Worm (Caenorhabditis elegans) whole organism, young adult: ENCODE measurements around the gene F22B5.5.
A peak's percentile ranks its signal among the peaks of the same experiment; 100 is the strongest.

ENCODE experiments used
- B0261.1 ChIP-seq: sonication (generic microtip); optimal IDR thresholded peaks from 2 replicates; lab custom pipeline; 2016; ENCODE audit warnings: mild to moderate bottlenecking, missing genetic modification characterization, moderate library complexity, missing compliant biosample characterization
- D2030.7 ChIP-seq: fragments of 200-800 bp; sonication (Bioruptor generic); IDR thresholded peaks from 2 replicates; pipeline ENCODE4 v1.3.6; 2022; ENCODE audit warnings: missing genetic modification reagents, missing genetic modification characterization, missing compliant biosample characterization
- F10E7.11 ChIP-seq: sonication (generic microtip); optimal IDR thresholded peaks from 2 replicates; lab custom pipeline; 2017; ENCODE audit warnings: mild to moderate bottlenecking, missing genetic modification characterization, moderate library complexity, missing compliant biosample characterization
- F23B12.7 ChIP-seq: sonication (generic microtip); optimal IDR thresholded peaks from 2 replicates; lab custom pipeline; 2017; ENCODE audit warnings: missing genetic modification characterization, mild to moderate bottlenecking, missing compliant biosample characterization, antibody characterized with exemption, moderate library complexity; ENCODE audit not compliant: insufficient read depth
- F39B2.1 ChIP-seq: fragments of 200-800 bp; sonication (Bioruptor generic); IDR thresholded peaks from 2 replicates; pipeline ENCODE4 v1.3.6; 2022; ENCODE audit warnings: missing genetic modification reagents, missing genetic modification characterization, missing compliant biosample characterization
- F57C9.4 ChIP-seq: sonication (generic microtip); optimal IDR thresholded peaks from 2 replicates; lab custom pipeline; 2017; ENCODE audit warnings: mild to moderate bottlenecking, missing genetic modification characterization, missing compliant biosample characterization
- K11D2.4 ChIP-seq: fragments of 200-800 bp; sonication (Bioruptor generic); IDR thresholded peaks from 2 replicates; pipeline ENCODE4 v1.3.6; 2022; ENCODE audit warnings: missing genetic modification reagents, missing genetic modification characterization, missing compliant biosample characterization
- T26A5.8 ChIP-seq: sonication (generic microtip); optimal IDR thresholded peaks from 2 replicates; lab custom pipeline; 2016; ENCODE audit warnings: missing genetic modification characterization, missing compliant biosample characterization
- ama-1 ChIP-seq, 3 experiments: fragments of 150-350 bp in 1 of 3; sonication (generic microtip) in 2 of 3; optimal IDR thresholded peaks; 2 replicates each; lab custom pipeline; 2014 to 2018; ENCODE audit warnings: missing biosample characterization in 2 of 3, missing genetic modification characterization in 2 of 3, missing genetic modification reagents in 2 of 3
- athp-1 ChIP-seq: sonication (generic microtip); optimal IDR thresholded peaks from 2 replicates; lab custom pipeline; 2017; ENCODE audit warnings: mild to moderate bottlenecking, missing genetic modification characterization, missing compliant biosample characterization
- attf-3 ChIP-seq: fragments of 200-800 bp; sonication (Bioruptor generic); conservative IDR thresholded peaks from 2 replicates; pipeline ENCODE4 v1.3.6; 2022; ENCODE audit warnings: missing genetic modification reagents, missing genetic modification characterization, missing compliant biosample characterization
- attf-6 ChIP-seq: fragments of 200-800 bp; sonication (Bioruptor generic); IDR thresholded peaks from 2 replicates; pipeline ENCODE4 v1.3.6; 2022; ENCODE audit warnings: missing genetic modification reagents, missing genetic modification characterization, missing compliant biosample characterization
- bed-1 ChIP-seq: fragments of 200-800 bp; sonication (Bioruptor generic); IDR thresholded peaks from 2 replicates; pipeline ENCODE4 v1.3.6; 2022; ENCODE audit warnings: missing genetic modification reagents, missing genetic modification characterization, missing compliant biosample characterization
- bed-2 ChIP-seq: fragments of 200-800 bp; sonication (Bioruptor generic); IDR thresholded peaks from 2 replicates; pipeline ENCODE4 v1.3.6; 2022; ENCODE audit warnings: missing genetic modification reagents, missing genetic modification characterization, missing compliant biosample characterization
- cebp-1 ChIP-seq, 2 experiments: fragments of 200-800 bp in 1 of 2; sonication (Bioruptor generic) in 1 of 2; sonication (generic microtip) in 1 of 2; IDR thresholded peaks in 1 of 2; optimal IDR thresholded peaks in 1 of 2; 2 replicates each; pipeline versions ENCODE4 v1.3.6 to Lab custom; 2017 to 2022; ENCODE audit warnings: missing compliant biosample characterization in 2 of 2, missing genetic modification characterization in 2 of 2, mild to moderate bottlenecking in 1 of 2, missing genetic modification reagents in 1 of 2, moderate library complexity in 1 of 2
- ceh-91 ChIP-seq: fragments of 200-800 bp; sonication (Bioruptor generic); IDR thresholded peaks from 2 replicates; pipeline ENCODE4 v1.3.6; 2022; ENCODE audit warnings: missing genetic modification reagents, missing genetic modification characterization, missing compliant biosample characterization
- chd-7 ChIP-seq: sonication (generic microtip); optimal IDR thresholded peaks from 2 replicates; lab custom pipeline; 2016; ENCODE audit warnings: mild to moderate bottlenecking, missing genetic modification characterization, moderate library complexity, missing compliant biosample characterization
- efl-1 ChIP-seq: fragments of 150-350 bp; optimal IDR thresholded peaks from 2 replicates; lab custom pipeline; 2014; ENCODE audit warnings: missing biosample characterization, missing genetic modification reagents, missing genetic modification characterization
- egl-44 ChIP-seq: fragments of 200-800 bp; sonication (Bioruptor generic); IDR thresholded peaks from 2 replicates; pipeline ENCODE4 v1.3.6; 2022; ENCODE audit warnings: missing genetic modification reagents, missing genetic modification characterization, missing compliant biosample characterization
- fkh-3 ChIP-seq: sonication (generic microtip); optimal IDR thresholded peaks from 2 replicates; lab custom pipeline; 2016; ENCODE audit warnings: mild to moderate bottlenecking, missing genetic modification characterization, missing compliant biosample characterization
- gei-17 ChIP-seq: fragments of 200-800 bp; sonication (Bioruptor generic); optimal IDR thresholded peaks from 2 replicates; lab custom pipeline; 2018; ENCODE audit warnings: mild to moderate bottlenecking, missing genetic modification characterization, missing compliant biosample characterization
- hlh-12 ChIP-seq: sonication (generic microtip); optimal IDR thresholded peaks from 2 replicates; lab custom pipeline; 2016; ENCODE audit warnings: missing genetic modification characterization, missing compliant biosample characterization
- hsf-1 ChIP-seq: fragments of 200-800 bp; sonication (Bioruptor generic); IDR thresholded peaks from 2 replicates; pipeline ENCODE4 v1.3.6; 2022; ENCODE audit warnings: missing genetic modification reagents, missing genetic modification characterization, missing compliant biosample characterization
- let-526 ChIP-seq: fragments of 200-800 bp; sonication (Bioruptor generic); IDR thresholded peaks from 2 replicates; pipeline ENCODE4 v1.3.6; 2022; ENCODE audit warnings: missing genetic modification reagents, missing genetic modification characterization, missing compliant biosample characterization
- let-607 ChIP-seq, 2 experiments: fragments of 200-800 bp in 1 of 2; sonication (Bioruptor generic) in 1 of 2; sonication (generic microtip) in 1 of 2; optimal IDR thresholded peaks; 2 replicates each; lab custom pipeline; 2016 to 2018; ENCODE audit warnings: mild to moderate bottlenecking in 2 of 2, missing compliant biosample characterization in 2 of 2, missing genetic modification characterization in 2 of 2, moderate library complexity in 2 of 2, missing genotype in 1 of 2
- lin-26 ChIP-seq: fragments of 200-800 bp; sonication (Bioruptor generic); IDR thresholded peaks from 2 replicates; pipeline ENCODE4 v1.3.6; 2022; ENCODE audit warnings: missing genetic modification reagents, missing genetic modification characterization, missing compliant biosample characterization
- lin-35 ChIP-seq, 3 experiments: fragments of 150-350 bp in 2 of 3; sonication (generic microtip) in 1 of 3; optimal IDR thresholded peaks; 2 replicates each; lab custom pipeline; 2014 to 2018; ENCODE audit warnings: missing biosample characterization in 3 of 3, missing genetic modification characterization in 3 of 3, missing genetic modification reagents in 3 of 3
- lin-40 ChIP-seq: sonication (generic microtip); optimal IDR thresholded peaks from 2 replicates; lab custom pipeline; 2016; ENCODE audit warnings: missing genetic modification characterization, mild to moderate bottlenecking, missing compliant biosample characterization, missing genotype, missing genetic modification reagents
- lsl-1 ChIP-seq: fragments of 200-800 bp; sonication (Bioruptor generic); optimal IDR thresholded peaks from 2 replicates; lab custom pipeline; 2018; ENCODE audit warnings: mild to moderate bottlenecking, missing genetic modification characterization, moderate library complexity, missing compliant biosample characterization
- mcd-1 ChIP-seq: fragments of 200-800 bp; sonication (Bioruptor generic); IDR thresholded peaks from 2 replicates; pipeline ENCODE4 v1.3.6; 2022; ENCODE audit warnings: missing genetic modification reagents, missing genetic modification characterization, missing compliant biosample characterization
- nfyb-1 ChIP-seq: fragments of 200-800 bp; sonication (Bioruptor generic); IDR thresholded peaks from 2 replicates; pipeline ENCODE4 v1.3.6; 2022; ENCODE audit warnings: missing genetic modification reagents, missing genetic modification characterization, missing compliant biosample characterization
- nhr-120 ChIP-seq: fragments of 200-800 bp; sonication (Bioruptor generic); IDR thresholded peaks from 2 replicates; pipeline ENCODE4 v1.3.6; 2022; ENCODE audit warnings: missing genetic modification characterization, missing compliant biosample characterization
- nhr-179 ChIP-seq: sonication (generic microtip); optimal IDR thresholded peaks from 2 replicates; lab custom pipeline; 2016; ENCODE audit warnings: mild to moderate bottlenecking, missing genetic modification characterization, missing compliant biosample characterization
- pbrm-1 ChIP-seq: fragments of 200-800 bp; sonication (Bioruptor generic); IDR thresholded peaks from 2 replicates; pipeline ENCODE4 v1.3.6; 2022; ENCODE audit warnings: missing genetic modification reagents, missing genetic modification characterization, missing compliant biosample characterization
- rcor-1 ChIP-seq: fragments of 200-800 bp; sonication (Bioruptor generic); IDR thresholded peaks from 2 replicates; pipeline ENCODE4 v1.3.6; 2022; ENCODE audit warnings: missing genetic modification reagents, missing genetic modification characterization, missing compliant biosample characterization
- rpc-1 ChIP-seq, 2 experiments: fragments of 150-350 bp in 1 of 2; sonication (generic microtip) in 1 of 2; optimal IDR thresholded peaks; 2 replicates each; lab custom pipeline; 2014 to 2018; ENCODE audit warnings: missing biosample characterization in 1 of 2, missing genetic modification characterization in 1 of 2, missing genetic modification reagents in 1 of 2, missing genotype in 1 of 2
- sdz-38 ChIP-seq: sonication (generic microtip); optimal IDR thresholded peaks from 2 replicates; lab custom pipeline; 2016; ENCODE audit warnings: missing genotype, missing genetic modification characterization, missing compliant biosample characterization
- snpc-1.1 ChIP-seq: sonication (generic microtip); optimal IDR thresholded peaks from 2 replicates; lab custom pipeline; 2017; ENCODE audit warnings: missing genetic modification characterization, mild to moderate bottlenecking, missing compliant biosample characterization, antibody characterized with exemption, moderate library complexity, missing genotype, missing genetic modification reagents; ENCODE audit not compliant: insufficient read depth
- snpc-1.3 ChIP-seq: sonication (generic microtip); optimal IDR thresholded peaks from 2 replicates; lab custom pipeline; 2017; ENCODE audit warnings: missing genetic modification characterization, mild to moderate bottlenecking, missing compliant biosample characterization, antibody characterized with exemption, moderate library complexity, missing genotype, missing genetic modification reagents; ENCODE audit not compliant: insufficient read depth
- somi-1 ChIP-seq: fragments of 200-800 bp; sonication (Bioruptor generic); optimal IDR thresholded peaks from 2 replicates; lab custom pipeline; 2018; ENCODE audit warnings: mild to moderate bottlenecking, missing genetic modification characterization, missing compliant biosample characterization
- sptf-2 ChIP-seq: fragments of 200-800 bp; sonication (Bioruptor generic); optimal IDR thresholded peaks from 2 replicates; lab custom pipeline; 2018; ENCODE audit warnings: mild to moderate bottlenecking, missing genetic modification characterization, missing compliant biosample characterization
- tbx-9 ChIP-seq: sonication (generic microtip); optimal IDR thresholded peaks from 2 replicates; lab custom pipeline; 2016; ENCODE audit warnings: borderline replicate concordance, missing genetic modification characterization, inconsistent platforms, missing compliant biosample characterization
- zim-3 ChIP-seq: sonication (generic microtip); optimal IDR thresholded peaks from 2 replicates; lab custom pipeline; 2017; ENCODE audit warnings: mild to moderate bottlenecking, missing genetic modification characterization, moderate library complexity, missing compliant biosample characterization
- ztf-22 ChIP-seq: fragments of 200-800 bp; sonication (Bioruptor generic); optimal IDR thresholded peaks from 2 replicates; lab custom pipeline; 2018; ENCODE audit warnings: mild to moderate bottlenecking, missing genetic modification characterization, moderate library complexity, missing compliant biosample characterization
- ztf-25 ChIP-seq: fragments of 200-800 bp; sonication (Bioruptor generic); IDR thresholded peaks from 2 replicates; pipeline ENCODE4 v1.3.6; 2022; ENCODE audit warnings: missing genetic modification reagents, missing genetic modification characterization, missing compliant biosample characterization
- ztf-3 ChIP-seq: fragments of 200-800 bp; sonication (Bioruptor generic); optimal IDR thresholded peaks from 2 replicates; lab custom pipeline; 2018; ENCODE audit warnings: mild to moderate bottlenecking, missing genetic modification characterization, missing compliant biosample characterization

Gene F22B5.5

ce11 chrII:8481033-8481708, 26.8 kb upstream of the F22B5.5 start (continued):
- TF ChIP-seq sdz-38 (tag; lab: Kevin White, UChicago) = no peak
- no peak for TF ChIP-seq bed-2 (GFP tag; lab: Robert Waterston, UW)
- no peak for TF ChIP-seq D2030.7 (GFP tag; lab: Robert Waterston, UW)
- no peak for TF ChIP-seq hlh-12 (tag; lab: Kevin White, UChicago)
- no peak for TF ChIP-seq ama-1 (optimal IDR thresholded peaks at IDR 0.05; lab: Kevin White, UChicago)
- TF ChIP-seq ama-1 (GFP tag; optimal IDR thresholded peaks at IDR 0.05; lab: Kevin White, UChicago) = no peak
- TF ChIP-seq attf-6 (GFP tag; lab: Robert Waterston, UW) = no peak
- TF ChIP-seq nhr-120 (GFP tag; lab: Robert Waterston, UW) = no peak
- TF ChIP-seq F57C9.4 = no peak
- no peak for TF ChIP-seq ztf-3
- TF ChIP-seq hsf-1 (GFP tag; lab: Robert Waterston, UW) = peak; percentile 81
- no peak for TF ChIP-seq attf-3 (GFP tag; lab: Robert Waterston, UW)
- TF ChIP-seq fkh-3 (tag; lab: Kevin White, UChicago) = no peak
- no peak for TF ChIP-seq F10E7.11 (tag; lab: Kevin White, UChicago)
- TF ChIP-seq gei-17 (GFP tag; lab: Kevin White, UChicago) = peak; percentile 3
- no peak for TF ChIP-seq F39B2.1 (GFP tag; lab: Robert Waterston, UW)
- TF ChIP-seq rpc-1 (optimal IDR thresholded peaks at IDR 0.05; lab: Kevin White, UChicago) = no peak
- TF ChIP-seq rpc-1 (tag; optimal IDR thresholded peaks at IDR 0.05; lab: Kevin White, UChicago) = no peak
- no peak for TF ChIP-seq snpc-1.3
- TF ChIP-seq lin-26 (GFP tag; lab: Robert Waterston, UW) = no peak
- TF ChIP-seq let-607 (tag; optimal IDR thresholded peaks at IDR 0.05; lab: Kevin White, UChicago) = no peak
- TF ChIP-seq mcd-1 (GFP tag; lab: Robert Waterston, UW) = no peak
- no peak for TF ChIP-seq T26A5.8 (tag; lab: Kevin White, UChicago)
- no peak for TF ChIP-seq zim-3
- TF ChIP-seq lin-35 (GFP tag; optimal IDR thresholded peaks at IDR 0.05; lab: Kevin White, UChicago) = no peak
- TF ChIP-seq pbrm-1 (GFP tag; lab: Robert Waterston, UW) = 0 out of 2 replicates have a peak, but pooled peaks have one; percentile 26
- TF ChIP-seq sptf-2 (GFP tag; lab: Kevin White, UChicago) = no peak
- no peak for TF ChIP-seq ceh-91 (GFP tag; lab: Robert Waterston, UW)
- no peak for TF ChIP-seq bed-1
- TF ChIP-seq efl-1 = no peak
- TF ChIP-seq somi-1 (GFP tag; lab: Kevin White, UChicago) = no peak
- TF ChIP-seq ztf-25 = no peak
- TF ChIP-seq ztf-22 (GFP tag; lab: Kevin White, UChicago) = no peak
- no peak for TF ChIP-seq B0261.1 (tag; lab: Kevin White, UChicago)
- no peak for TF ChIP-seq nfyb-1 (GFP tag; lab: Robert Waterston, UW)
- no peak for TF ChIP-seq rcor-1
- TF ChIP-seq tbx-9 = no peak
- TF ChIP-seq athp-1 (tag; lab: Kevin White, UChicago) = no peak
- TF ChIP-seq F23B12.7 (tag; lab: Kevin White, UChicago) = peak; percentile 19
- no peak for TF ChIP-seq lin-40 (tag; lab: Kevin White, UChicago)
- 0 out of 2 replicates have a peak, but pooled peaks have one; percentile 6 for TF ChIP-seq let-526 (GFP tag; lab: Robert Waterston, UW)
- TF ChIP-seq nhr-179 = no peak
- no peak for TF ChIP-seq lsl-1 (GFP tag; lab: Kevin White, UChicago)
- peak; percentile 12; the same call in 1 of the 2 replicates for TF ChIP-seq K11D2.4 (GFP tag; lab: Robert Waterston, UW)
- peak; percentile 23 for TF ChIP-seq chd-7 (tag; lab: Kevin White, UChicago)
- no peak for TF ChIP-seq cebp-1 (GFP tag; IDR thresholded peaks at IDR 0.05; lab: Robert Waterston, UW)
- TF ChIP-seq cebp-1 (tag; optimal IDR thresholded peaks at IDR 0.05; lab: Kevin White, UChicago) = peak; percentile 31
- TF ChIP-seq egl-44 (GFP tag; lab: Robert Waterston, UW) = no peak
- no peak for TF ChIP-seq snpc-1.1 (tag; lab: Kevin White, UChicago)
